Fruit fly (Drosophila melanogaster) whole organism, adult: Measurements from ENCODE around the gene Atg5.

Experiments used
- CG11617 ChIP-seq: fragments of 200-800 bp; sonication (Bioruptor generic); optimal IDR thresholded peaks from 2 replicates; lab custom pipeline; 2017; ENCODE audit warnings: mild to moderate bottlenecking, missing biosample characterization, missing genetic modification reagents, missing genetic modification characterization
- CG12768 ChIP-seq: fragments of 200-800 bp; sonication (Bioruptor generic); optimal IDR thresholded peaks from 2 replicates; lab custom pipeline; 2017; ENCODE audit warnings: missing biosample characterization, missing genetic modification characterization, mild to moderate bottlenecking, moderate library complexity, missing genetic modification reagents
- CG14711 ChIP-seq: fragments of 200-800 bp; sonication (Bioruptor generic); optimal IDR thresholded peaks from 2 replicates; lab custom pipeline; 2018; ENCODE audit warnings: missing biosample characterization, mild to moderate bottlenecking, missing genetic modification characterization, moderate library complexity
- CG1620 ChIP-seq: fragments of 200-800 bp; sonication (Bioruptor generic); optimal IDR thresholded peaks from 2 replicates; lab custom pipeline; 2016; ENCODE audit warnings: missing biosample characterization, missing genetic modification characterization
- CG33017 ChIP-seq: fragments of 200-800 bp; sonication (Bioruptor generic); optimal IDR thresholded peaks from 2 replicates; lab custom pipeline; 2018; ENCODE audit warnings: missing biosample characterization, mild to moderate bottlenecking, missing genetic modification characterization, moderate library complexity
- CG5204 ChIP-seq: fragments of 200-800 bp; sonication (Bioruptor generic); optimal IDR thresholded peaks from 2 replicates; lab custom pipeline; 2016; ENCODE audit warnings: missing biosample characterization, missing genetic modification characterization
- CG7045 ChIP-seq: fragments of 200-800 bp; sonication (Bioruptor generic); optimal IDR thresholded peaks from 2 replicates; lab custom pipeline; 2017; ENCODE audit warnings: missing biosample characterization, mild to moderate bottlenecking, missing genetic modification characterization
- CG7101 ChIP-seq: fragments of 200-800 bp; sonication (Bioruptor generic); optimal IDR thresholded peaks from 2 replicates; lab custom pipeline; 2018; ENCODE audit warnings: missing biosample characterization, mild to moderate bottlenecking, missing genetic modification characterization, moderate library complexity
- Clk ChIP-seq: fragments of 200-800 bp; sonication (Bioruptor generic); optimal IDR thresholded peaks from 2 replicates; lab custom pipeline; 2017; ENCODE audit warnings: missing biosample characterization, missing genetic modification characterization
- Crg-1 ChIP-seq: fragments of 200-800 bp; sonication (Bioruptor generic); optimal IDR thresholded peaks from 2 replicates; lab custom pipeline; 2016; ENCODE audit warnings: missing biosample characterization, missing genetic modification characterization
- Hr96 ChIP-seq: fragments of 200-800 bp; sonication (Bioruptor generic); optimal IDR thresholded peaks from 2 replicates; lab custom pipeline; 2016; ENCODE audit warnings: missing biosample characterization, missing genetic modification characterization
- Mnt ChIP-seq: fragments of 200-800 bp; sonication (Bioruptor generic); optimal IDR thresholded peaks from 2 replicates; lab custom pipeline; 2016; ENCODE audit warnings: missing biosample characterization, mild to moderate bottlenecking, missing genetic modification characterization
- bab1 ChIP-seq: fragments of 200-800 bp; sonication (Bioruptor generic); optimal IDR thresholded peaks from 3 replicates; lab custom pipeline; 2019; ENCODE audit warnings: missing biosample characterization, mild to moderate bottlenecking, missing genetic modification characterization, moderate library complexity
- cic ChIP-seq: fragments of 200-800 bp; sonication (Bioruptor generic); optimal IDR thresholded peaks from 2 replicates; lab custom pipeline; 2017; ENCODE audit warnings: missing biosample characterization, mild to moderate bottlenecking, missing genetic modification characterization, moderate library complexity
- cnc ChIP-seq, 2 experiments: fragments of >200 bp; optimal IDR thresholded peaks; 2 replicates each; lab custom pipeline; 2017
- kay ChIP-seq: fragments of 200-800 bp; sonication (Bioruptor generic); peaks from one replicate; lab custom pipeline; 2016; ENCODE audit warnings: missing biosample characterization, missing genetic modification characterization, borderline replicate concordance
- ovo ChIP-seq: fragments of 200-800 bp; sonication (Bioruptor generic); optimal IDR thresholded peaks from 2 replicates; lab custom pipeline; 2016; ENCODE audit warnings: missing biosample characterization, missing genetic modification characterization
- pad ChIP-seq: fragments of 200-800 bp; sonication (Bioruptor generic); optimal IDR thresholded peaks from 3 replicates; lab custom pipeline; 2017; ENCODE audit warnings: missing biosample characterization, missing genetic modification characterization, mild to moderate bottlenecking, moderate library complexity, missing genetic modification reagents
- tj ChIP-seq: fragments of 200-800 bp; sonication (Bioruptor generic); optimal IDR thresholded peaks from 3 replicates; lab custom pipeline; 2017; ENCODE audit warnings: missing biosample characterization, mild to moderate bottlenecking, missing genetic modification characterization, moderate library complexity
- toe ChIP-seq: fragments of 200-800 bp; sonication (Bioruptor generic); optimal IDR thresholded peaks from 2 replicates; lab custom pipeline; 2016; ENCODE audit warnings: missing biosample characterization, missing genetic modification characterization

Gene Atg5

dm6 chrX:7306538-7307477 lies 16.8 kb downstream of the Atg5 start:
- TF ChIP-seq bab1 (peak; percentile 27), CG7045 (GFP tag; lab: Kevin White, UChicago) (peak; percentile 73), kay (GFP tag; lab: Kevin White, UChicago) (peak; percentile 90), CG11617 (peak; percentile 92), CG1620 (GFP tag; lab: Kevin White, UChicago) (peak; percentile 60), Clk (peak; percentile 78), Crg-1 (GFP tag; lab: Kevin White, UChicago) (no peak), tj (peak; percentile 76), CG33017 (tag; lab: Kevin White, UChicago) (peak; percentile 49), CG12768 (peak; percentile 65), Mnt (GFP tag; lab: Kevin White, UChicago) (no peak), cnc (optimal IDR thresholded peaks at IDR 0.05; lab: Kevin White, UChicago) (no peak), ovo (GFP tag; lab: Kevin White, UChicago) (peak; percentile 67), pad (peak; percentile 57), CG7101 (peak; percentile 81), CG14711 (tag; lab: Kevin White, UChicago) (peak; percentile 76), toe (peak; percentile 56), CG5204 (GFP tag; lab: Kevin White, UChicago) (peak; percentile 64), Hr96 (GFP tag; lab: Kevin White, UChicago) (peak; percentile 57), cic (GFP tag; lab: Kevin White, UChicago) (peak; percentile 62)

dm6 chrX:7305753-7306338 lies 17.7 kb downstream of the Atg5 start:
- TF ChIP-seq CG14711 (tag; lab: Kevin White, UChicago): peak; percentile 10
- peak; percentile 29 for TF ChIP-seq Mnt (GFP tag; lab: Kevin White, UChicago)
- peak; percentile 0 for TF ChIP-seq bab1
- peak; percentile 51 for TF ChIP-seq cic (GFP tag; lab: Kevin White, UChicago)
- TF ChIP-seq pad: no peak
- TF ChIP-seq CG5204 (GFP tag; lab: Kevin White, UChicago): no peak
- TF ChIP-seq tj: peak; percentile 52
- TF ChIP-seq CG1620 (GFP tag; lab: Kevin White, UChicago): no peak
- TF ChIP-seq CG11617: no peak
- no peak for TF ChIP-seq Clk
- no peak for TF ChIP-seq Hr96 (GFP tag; lab: Kevin White, UChicago)
- TF ChIP-seq Crg-1 (GFP tag; lab: Kevin White, UChicago): no peak
- no peak for TF ChIP-seq CG33017 (tag; lab: Kevin White, UChicago)
- no peak for TF ChIP-seq toe

dm6 chrX:7304798-7305447 lies 18.6 kb downstream of the Atg5 start:
- TF ChIP-seq Hr96 (GFP tag; lab: Kevin White, UChicago): no peak
- TF ChIP-seq cic (GFP tag; lab: Kevin White, UChicago): no peak
- TF ChIP-seq CG12768: no peak
- TF ChIP-seq toe: no peak
- TF ChIP-seq CG33017 (tag; lab: Kevin White, UChicago): no peak
- no peak for TF ChIP-seq ovo (GFP tag; lab: Kevin White, UChicago)
- no peak for TF ChIP-seq pad

- TF ChIP-seq Mnt (GFP tag; lab: Kevin White, UChicago) (peak; percentile 53), cnc (optimal IDR thresholded peaks at IDR 0.05; lab: Kevin White, UChicago) (no peak), CG7101 (no peak), CG33017 (tag; lab: Kevin White, UChicago) (no peak), CG7045 (GFP tag; lab: Kevin White, UChicago) (no peak), tj (no peak), CG12768 (no peak), cic (GFP tag; lab: Kevin White, UChicago) (peak; percentile 50), Hr96 (GFP tag; lab: Kevin White, UChicago) (no peak), bab1 (no peak), Crg-1 (GFP tag; lab: Kevin White, UChicago) (no peak), toe (no peak), kay (GFP tag; lab: Kevin White, UChicago) (peak; percentile 84), ovo (GFP tag; lab: Kevin White, UChicago) (no peak), pad (no peak)
These were observed 19.6 kb downstream of the Atg5 start for dm6 chrX:7303848-7304427.

- no peak for TF ChIP-seq Crg-1 (GFP tag; lab: Kevin White, UChicago)
- no peak for TF ChIP-seq cic (GFP tag; lab: Kevin White, UChicago)
- TF ChIP-seq Hr96 (GFP tag; lab: Kevin White, UChicago): no peak
- TF ChIP-seq CG12768: no peak
- TF ChIP-seq CG7101: no peak
- no peak for TF ChIP-seq tj
- TF ChIP-seq bab1: no peak
- TF ChIP-seq CG5204 (GFP tag; lab: Kevin White, UChicago): no peak
- TF ChIP-seq CG1620 (GFP tag; lab: Kevin White, UChicago): no peak
- no peak for TF ChIP-seq CG11617
- no peak for TF ChIP-seq CG33017 (tag; lab: Kevin White, UChicago)
- no peak for TF ChIP-seq ovo (GFP tag; lab: Kevin White, UChicago)
- TF ChIP-seq CG14711 (tag; lab: Kevin White, UChicago): no peak
- TF ChIP-seq Mnt (GFP tag; lab: Kevin White, UChicago): no peak
- no peak for TF ChIP-seq cnc (optimal IDR thresholded peaks at IDR 0.05; lab: Kevin White, UChicago)
- no peak for TF ChIP-seq toe
- no peak for TF ChIP-seq Clk
These were observed 21.2 kb downstream of the Atg5 start for dm6 chrX:7302329-7302728.
